Fruit fly (Drosophila melanogaster) whole organism, embryonic: Measurements from ENCODE around the gene Tengl1.
A peak's percentile ranks its signal among the peaks of the same experiment; 100 is the strongest.

Experiments
- Abd-B ChIP-seq: fragments of 200-800 bp; sonication (Bioruptor generic); optimal IDR thresholded peaks from 2 replicates; lab custom pipeline; 2018; ENCODE audit warnings: missing biosample characterization, mild to moderate bottlenecking, missing genetic modification characterization, moderate library complexity
- C15 ChIP-seq: fragments of 200-800 bp; sonication (Bioruptor generic); IDR thresholded peaks from 3 replicates; pipeline ENCODE4 v1.3.6; 2022; ENCODE audit warnings: missing biosample characterization, missing genetic modification characterization
- CG10209 ChIP-seq: fragments of 200-800 bp; sonication (Bioruptor generic); optimal IDR thresholded peaks from 3 replicates; lab custom pipeline; 2017; ENCODE audit warnings: missing biosample characterization, mild to moderate bottlenecking, missing genetic modification characterization, missing genetic modification reagents
- CG10274 ChIP-seq: fragments of 200-800 bp; sonication (Bioruptor generic); optimal IDR thresholded peaks from 3 replicates; lab custom pipeline; 2017; ENCODE audit warnings: missing biosample characterization, mild to moderate bottlenecking, missing genetic modification characterization
- CG10543 ChIP-seq: fragments of 200-800 bp; sonication (Bioruptor generic); optimal IDR thresholded peaks from 3 replicates; lab custom pipeline; 2017; ENCODE audit warnings: missing biosample characterization, mild to moderate bottlenecking, missing genetic modification characterization, moderate library complexity
- CG11093 ChIP-seq: fragments of 200-800 bp; sonication (Bioruptor generic); IDR thresholded peaks from 3 replicates; pipeline ENCODE4 v1.3.6; 2022; ENCODE audit warnings: missing biosample characterization, missing genetic modification characterization
- CG12071 ChIP-seq: fragments of 200-800 bp; sonication (Bioruptor generic); optimal IDR thresholded peaks from 3 replicates; lab custom pipeline; 2018; ENCODE audit warnings: missing biosample characterization, mild to moderate bottlenecking, missing genetic modification characterization
- CG12299 ChIP-seq: fragments of 200-800 bp; sonication (Bioruptor generic); optimal IDR thresholded peaks from 2 replicates; lab custom pipeline; 2018; ENCODE audit warnings: missing biosample characterization, mild to moderate bottlenecking, missing genetic modification characterization
- CG12769 ChIP-seq: fragments of 200-800 bp; sonication (Bioruptor generic); optimal IDR thresholded peaks from 2 replicates; lab custom pipeline; 2019; ENCODE audit warnings: missing biosample characterization, mild to moderate bottlenecking, missing genetic modification characterization, moderate library complexity
- CG13296 ChIP-seq: fragments of 200-800 bp; sonication (Bioruptor generic); optimal IDR thresholded peaks from 3 replicates; lab custom pipeline; 2018; ENCODE audit warnings: missing biosample characterization, mild to moderate bottlenecking, missing genetic modification characterization
- CG14014 ChIP-seq: fragments of 200-800 bp; sonication (Bioruptor generic); IDR thresholded peaks from 2 replicates; pipeline ENCODE4 v1.3.6; 2022; ENCODE audit warnings: missing biosample characterization, missing genetic modification characterization
- CG14441 ChIP-seq: fragments of 200-800 bp; sonication (Bioruptor generic); IDR thresholded peaks from 2 replicates; pipeline ENCODE4 v1.3.6; 2022; ENCODE audit warnings: missing biosample characterization, missing genetic modification characterization
- CG15073 ChIP-seq: fragments of 200-800 bp; sonication (Bioruptor generic); optimal IDR thresholded peaks from 2 replicates; lab custom pipeline; 2016; ENCODE audit warnings: missing biosample characterization, missing genetic modification characterization
- CG17385 ChIP-seq: fragments of 200-800 bp; sonication (Bioruptor generic); optimal IDR thresholded peaks from 3 replicates; lab custom pipeline; 2018; ENCODE audit warnings: missing biosample characterization, mild to moderate bottlenecking, missing genetic modification characterization
- CG17612 ChIP-seq: fragments of 200-800 bp; sonication (Bioruptor generic); IDR thresholded peaks from 2 replicates; pipeline ENCODE4 v1.3.6; 2022; ENCODE audit warnings: missing biosample characterization, missing genetic modification characterization
- CG18764 ChIP-seq: fragments of 200-800 bp; sonication (Bioruptor generic); optimal IDR thresholded peaks from 3 replicates; lab custom pipeline; 2016; ENCODE audit warnings: missing biosample characterization, missing genetic modification characterization
- CG2875 ChIP-seq: fragments of 200-800 bp; sonication (Bioruptor generic); optimal IDR thresholded peaks from 2 replicates; lab custom pipeline; 2017; ENCODE audit warnings: missing biosample characterization, mild to moderate bottlenecking, missing genetic modification characterization, missing genetic modification reagents
- CG2889 ChIP-seq: fragments of 200-800 bp; sonication (Bioruptor generic); IDR thresholded peaks from 3 replicates; pipeline ENCODE4 v1.3.6; 2022; ENCODE audit warnings: missing biosample characterization, missing genetic modification characterization
- CG3163 ChIP-seq: fragments of 200-800 bp; sonication (Bioruptor generic); optimal IDR thresholded peaks from 3 replicates; lab custom pipeline; 2016; ENCODE audit warnings: missing biosample characterization, missing genetic modification characterization
- CG4854 ChIP-seq: fragments of 200-800 bp; sonication (Bioruptor generic); optimal IDR thresholded peaks from 2 replicates; lab custom pipeline; 2016; ENCODE audit warnings: missing biosample characterization, missing genetic modification characterization, inconsistent platforms
- CG7987 ChIP-seq: fragments of 200-800 bp; sonication (Bioruptor generic); optimal IDR thresholded peaks from 2 replicates; lab custom pipeline; 2018; ENCODE audit warnings: missing biosample characterization, mild to moderate bottlenecking, missing genetic modification characterization, moderate library complexity
- CG8089 ChIP-seq: fragments of 200-800 bp; sonication (Bioruptor generic); optimal IDR thresholded peaks from 3 replicates; lab custom pipeline; 2016; ENCODE audit warnings: missing biosample characterization, missing genetic modification characterization
- Camta ChIP-seq: fragments of 200-800 bp; sonication (Bioruptor generic); optimal IDR thresholded peaks from 2 replicates; lab custom pipeline; 2016; ENCODE audit warnings: missing biosample characterization, missing genetic modification characterization
- Chrac-16 ChIP-seq: fragments of 200-800 bp; sonication (Bioruptor generic); optimal IDR thresholded peaks from 3 replicates; lab custom pipeline; 2016; ENCODE audit warnings: missing biosample characterization, missing genetic modification characterization
- Dref ChIP-seq: fragments of 200-800 bp; sonication (Bioruptor generic); IDR thresholded peaks from 2 replicates; pipeline ENCODE4 v1.3.6; 2022; ENCODE audit warnings: missing biosample characterization, missing genetic modification characterization
- Elba2 ChIP-seq: fragments of 200-800 bp; sonication (Bioruptor generic); optimal IDR thresholded peaks from 3 replicates; lab custom pipeline; 2016; ENCODE audit warnings: missing biosample characterization, missing genetic modification characterization
- HHEX ChIP-seq: fragments of 200-800 bp; sonication (Bioruptor generic); optimal IDR thresholded peaks from 3 replicates; lab custom pipeline; 2017; ENCODE audit warnings: missing biosample characterization, mild to moderate bottlenecking, missing genetic modification characterization, missing genetic modification reagents
- HLH4C ChIP-seq: fragments of 200-800 bp; sonication (Bioruptor generic); IDR thresholded peaks from 3 replicates; pipeline ENCODE4 v1.3.6; 2022; ENCODE audit warnings: missing biosample characterization, missing genetic modification characterization; ENCODE audit not compliant: partially characterized antibody
- Hr78 ChIP-seq, 2 experiments: fragments of 200-800 bp in 1 of 2; fragments of >200 bp in 1 of 2; sonication (Bioruptor generic) in 1 of 2; optimal IDR thresholded peaks; 2 replicates each; lab custom pipeline; 2017 to 2019; ENCODE audit warnings: missing biosample characterization in 2 of 2, missing genetic modification characterization in 2 of 2, mild to moderate bottlenecking in 1 of 2, moderate library complexity in 1 of 2
- MBD-R2 ChIP-seq: fragments of 200-800 bp; sonication (Bioruptor generic); IDR thresholded peaks from 2 replicates; pipeline ENCODE4 v1.3.6; 2022; ENCODE audit warnings: missing biosample characterization, missing genetic modification characterization
- Nf-YB ChIP-seq: fragments of 200-800 bp; sonication (Bioruptor generic); optimal IDR thresholded peaks from 3 replicates; lab custom pipeline; 2019; ENCODE audit warnings: missing biosample characterization, mild to moderate bottlenecking, missing genetic modification characterization, moderate library complexity
- Nf-YC ChIP-seq: fragments of 200-800 bp; optimal IDR thresholded peaks from 3 replicates; lab custom pipeline; 2019; ENCODE audit warnings: missing biosample characterization, mild to moderate bottlenecking, missing genetic modification characterization, moderate library complexity
- PHDP ChIP-seq: fragments of 200-800 bp; sonication (Bioruptor generic); optimal IDR thresholded peaks from 3 replicates; lab custom pipeline; 2018; ENCODE audit warnings: missing biosample characterization, mild to moderate bottlenecking, missing genetic modification characterization, moderate library complexity
- Pdp1 ChIP-seq, 2 experiments: fragments of 200-800 bp; sonication (Bioruptor generic); optimal IDR thresholded peaks; 3 replicates each; lab custom pipeline; 2016; ENCODE audit warnings: missing biosample characterization in 2 of 2, missing genetic modification characterization in 2 of 2, mild to moderate bottlenecking in 1 of 2, moderate library complexity in 1 of 2
- Rfx ChIP-seq: fragments of 200-800 bp; sonication (Bioruptor generic); IDR thresholded peaks from 2 replicates; pipeline ENCODE4 v1.3.6; 2022; ENCODE audit warnings: missing biosample characterization, missing genetic modification characterization
- Sox100B ChIP-seq: fragments of 200-800 bp; sonication (Bioruptor generic); optimal IDR thresholded peaks from 3 replicates; lab custom pipeline; 2018; ENCODE audit warnings: missing biosample characterization, mild to moderate bottlenecking, missing genetic modification characterization
- Trl ChIP-seq, 3 experiments: fragments of >200 bp in 2 of 3; fragments of 200-800 bp in 1 of 3; sonication (Bioruptor generic) in 1 of 3; optimal IDR thresholded peaks; 2 replicates in 1 of 3; 3 replicates in 2 of 3; lab custom pipeline; 2016 to 2017; ENCODE audit warnings: missing biosample characterization in 1 of 3, missing genetic modification characterization in 1 of 3
- al ChIP-seq: fragments of 200-800 bp; sonication (Bioruptor generic); IDR thresholded peaks from 2 replicates; pipeline ENCODE4 v1.3.6; 2022; ENCODE audit warnings: missing biosample characterization, missing genetic modification characterization
- ato ChIP-seq: fragments of 200-800 bp; sonication (Bioruptor generic); IDR thresholded peaks from 2 replicates; pipeline ENCODE4 v1.3.6; 2022; ENCODE audit warnings: missing biosample characterization, missing genetic modification characterization; ENCODE audit not compliant: partially characterized antibody
- bab2 ChIP-seq: fragments of 200-800 bp; sonication (Bioruptor generic); optimal IDR thresholded peaks from 2 replicates; lab custom pipeline; 2016; ENCODE audit warnings: missing biosample characterization, missing genetic modification characterization
- chn ChIP-seq: fragments of 200-800 bp; sonication (Bioruptor generic); optimal IDR thresholded peaks from 2 replicates; lab custom pipeline; 2016; ENCODE audit warnings: missing biosample characterization, missing genetic modification characterization
- ci ChIP-seq: fragments of 200-800 bp; sonication (Bioruptor generic); IDR thresholded peaks from 3 replicates; pipeline ENCODE4 v1.3.6; 2022; ENCODE audit warnings: missing biosample characterization, missing genetic modification characterization
- da ChIP-seq: fragments of 200-800 bp; sonication (Bioruptor generic); optimal IDR thresholded peaks from 2 replicates; lab custom pipeline; 2016; ENCODE audit warnings: missing biosample characterization, missing genetic modification characterization
- fu2 ChIP-seq: fragments of 200-800 bp; sonication (Bioruptor generic); optimal IDR thresholded peaks from 2 replicates; lab custom pipeline; 2016; ENCODE audit warnings: missing biosample characterization, missing genetic modification characterization
- gsb-n ChIP-seq: fragments of 200-800 bp; sonication (Bioruptor generic); optimal IDR thresholded peaks from 3 replicates; lab custom pipeline; 2018; ENCODE audit warnings: missing biosample characterization, mild to moderate bottlenecking, missing genetic modification characterization
- lbe ChIP-seq: fragments of 200-800 bp; sonication (Bioruptor generic); optimal IDR thresholded peaks from 2 replicates; lab custom pipeline; 2016; ENCODE audit warnings: missing biosample characterization, mild to moderate bottlenecking, missing genetic modification characterization
- slp2 ChIP-seq: fragments of 200-800 bp; sonication (Bioruptor generic); optimal IDR thresholded peaks from 2 replicates; lab custom pipeline; 2016; ENCODE audit warnings: missing biosample characterization, missing genetic modification characterization
- sr ChIP-seq: fragments of 200-800 bp; sonication (Bioruptor generic); IDR thresholded peaks from 3 replicates; pipeline ENCODE4 v1.3.6; 2022; ENCODE audit warnings: missing biosample characterization, missing genetic modification characterization
- tap ChIP-seq: fragments of 200-800 bp; optimal IDR thresholded peaks from 3 replicates; lab custom pipeline; 2019; ENCODE audit warnings: missing biosample characterization, mild to moderate bottlenecking, missing genetic modification characterization, moderate library complexity

Tengl1 gene

dm6 chr2L:2200136-2201036 lies 40.0 kb downstream of the Tengl1 start:
- TF ChIP-seq al (GFP tag; lab: Robert Waterston, UW) (no peak), bab2 (GFP tag; lab: Kevin White, UChicago) (no peak), CG3163 (GFP tag; lab: Kevin White, UChicago) (peak; percentile 48), Abd-B (GFP tag; lab: Kevin White, UChicago) (no peak), CG18764 (GFP tag; lab: Kevin White, UChicago) (no peak), CG8089 (GFP tag; lab: Kevin White, UChicago) (no peak), lbe (peak; percentile 33), Rfx (GFP tag; lab: Robert Waterston, UW) (no peak), ci (no peak), CG12769 (tag; lab: Kevin White, UChicago) (peak; percentile 81), tap (tag; lab: Kevin White, UChicago) (no peak), PHDP (no peak), C15 (no peak), CG12299 (no peak), CG14441 (GFP tag; lab: Robert Waterston, UW) (no peak), ato (GFP tag; lab: Robert Waterston, UW) (no peak), da (no peak), CG10543 (GFP tag; lab: Kevin White, UChicago) (peak; percentile 58), slp2 (GFP tag; lab: Kevin White, UChicago) (no peak), Dref (no peak), Sox100B (GFP tag; lab: Kevin White, UChicago) (no peak), CG10274 (GFP tag; lab: Kevin White, UChicago) (no peak), Nf-YC (tag; lab: Kevin White, UChicago) (peak; percentile 64), CG7987 (no peak), CG2875 (GFP tag; lab: Kevin White, UChicago) (no peak), Camta (GFP tag; lab: Kevin White, UChicago) (no peak), HHEX (GFP tag; lab: Kevin White, UChicago) (no peak), CG14014 (GFP tag; lab: Robert Waterston, UW) (no peak), Nf-YB (GFP tag; lab: Kevin White, UChicago) (peak; percentile 19), CG10209 (GFP tag; lab: Kevin White, UChicago) (no peak), CG13296 (no peak), Trl (optimal IDR thresholded peaks at IDR 0.05; lab: Kevin White, UChicago) (peak; percentile 51 to 66), Trl (GFP tag; optimal IDR thresholded peaks at IDR 0.05; lab: Kevin White, UChicago) (no peak), CG12071 (GFP tag; lab: Kevin White, UChicago) (peak; percentile 11), sr (GFP tag; lab: Robert Waterston, UW) (no peak), Pdp1 (GFP tag; optimal IDR thresholded peaks at IDR 0.05; lab: Kevin White, UChicago) (peak in 1 of 2 experiments; percentile 100), CG15073 (GFP tag; lab: Kevin White, UChicago) (no peak), CG17612 (GFP tag; lab: Robert Waterston, UW) (no peak), MBD-R2 (GFP tag; lab: Robert Waterston, UW) (no peak), HLH4C (GFP tag; lab: Robert Waterston, UW) (no peak), Chrac-16 (no peak), fu2 (no peak), gsb-n (tag; lab: Kevin White, UChicago) (no peak), CG17385 (no peak), chn (GFP tag; lab: Kevin White, UChicago) (no peak), CG4854 (no peak), Elba2 (GFP tag; lab: Kevin White, UChicago) (no peak), Hr78 (GFP tag; optimal IDR thresholded peaks at IDR 0.05; lab: Kevin White, UChicago) (peak in 1 of 2 experiments; percentile 53), CG2889 (GFP tag; lab: Robert Waterston, UW) (no peak), CG11093 (GFP tag; lab: Robert Waterston, UW) (no peak)
